Worm (Caenorhabditis elegans) whole organism, late embryonic: ENCODE results near the gene C49H3.12.

Experiments
- F13H6.1 ChIP-seq: sonication (generic microtip); optimal IDR thresholded peaks from 2 replicates; lab custom pipeline; 2016; ENCODE audit warnings: missing genetic modification characterization, missing compliant biosample characterization
- ama-1 ChIP-seq: fragments of 150-350 bp; optimal IDR thresholded peaks from 2 replicates; lab custom pipeline; 2014
- dmd-4 ChIP-seq: sonication (generic microtip); optimal IDR thresholded peaks from 2 replicates; lab custom pipeline; 2016; ENCODE audit warnings: borderline replicate concordance, missing genetic modification characterization, missing compliant biosample characterization
- elt-4 ChIP-seq: sonication (generic microtip); optimal IDR thresholded peaks from 2 replicates; lab custom pipeline; 2016; ENCODE audit warnings: missing genetic modification characterization, missing compliant biosample characterization
- ets-4 ChIP-seq: sonication (generic microtip); optimal IDR thresholded peaks from 2 replicates; lab custom pipeline; 2016; ENCODE audit warnings: missing genetic modification characterization, missing compliant biosample characterization
- fkh-10 ChIP-seq: fragments of 150-350 bp; optimal IDR thresholded peaks from 2 replicates; lab custom pipeline; 2014; ENCODE audit warnings: missing biosample characterization, missing genetic modification reagents, missing genetic modification characterization
- hlh-15 ChIP-seq: sonication (generic microtip); optimal IDR thresholded peaks from 2 replicates; lab custom pipeline; 2016; ENCODE audit warnings: missing genetic modification characterization, missing compliant biosample characterization
- lin-11 ChIP-seq: fragments of 200-800 bp; sonication (Bioruptor generic); optimal IDR thresholded peaks from 2 replicates; lab custom pipeline; 2018; ENCODE audit warnings: mild to moderate bottlenecking, missing genetic modification characterization, missing compliant biosample characterization
- madf-2 ChIP-seq: sonication (generic microtip); optimal IDR thresholded peaks from 2 replicates; lab custom pipeline; 2017; ENCODE audit warnings: missing genetic modification characterization, missing compliant biosample characterization
- nfya-1 ChIP-seq: sonication (generic microtip); optimal IDR thresholded peaks from 2 replicates; lab custom pipeline; 2017; ENCODE audit warnings: missing genetic modification characterization, mild to moderate bottlenecking, missing compliant biosample characterization, antibody characterized with exemption, moderate library complexity
- pqm-1 ChIP-seq: sonication (generic microtip); optimal IDR thresholded peaks from 2 replicates; lab custom pipeline; 2016; ENCODE audit warnings: missing genetic modification characterization, missing compliant biosample characterization
- ref-2 ChIP-seq: sonication (generic microtip); optimal IDR thresholded peaks from 2 replicates; lab custom pipeline; 2016; ENCODE audit warnings: missing genetic modification characterization, missing compliant biosample characterization
- ztf-16 ChIP-seq: sonication (generic microtip); optimal IDR thresholded peaks from 2 replicates; lab custom pipeline; 2017; ENCODE audit warnings: missing genetic modification characterization, missing compliant biosample characterization

DNA sequence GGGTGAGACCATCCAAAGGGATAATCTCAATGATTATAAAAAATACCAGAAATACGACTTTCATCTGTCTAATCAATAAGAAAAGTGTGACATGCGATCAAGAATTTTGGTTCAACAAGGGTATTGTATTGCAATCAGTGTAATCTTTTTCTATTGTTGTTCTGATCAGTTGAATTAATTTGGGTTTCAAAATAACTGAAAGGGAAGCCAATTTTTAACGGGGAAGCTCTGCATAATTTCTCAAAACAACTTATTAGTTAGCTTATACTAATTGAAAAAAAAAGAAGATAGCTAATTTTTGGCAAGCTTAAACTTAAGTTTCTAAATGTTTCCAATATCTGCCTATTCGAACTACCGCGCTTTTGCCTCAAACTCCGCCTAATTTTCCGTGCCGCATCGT, at the start of gene C49H3.12:
- TF ChIP-seq ets-4 (tag; lab: Kevin White, UChicago), result no peak
- TF ChIP-seq pqm-1 (tag; lab: Kevin White, UChicago), result no peak
- TF ChIP-seq dmd-4 (tag; lab: Kevin White, UChicago), result no peak
- no peak for TF ChIP-seq hlh-15 (tag; lab: Kevin White, UChicago)
- TF ChIP-seq ztf-16 (tag; lab: Kevin White, UChicago), result no peak
- no peak for TF ChIP-seq ref-2 (tag; lab: Kevin White, UChicago)
- TF ChIP-seq madf-2 (tag; lab: Kevin White, UChicago), result no peak
- TF ChIP-seq ama-1 (lab: Kevin White, UChicago), result no peak
- no peak for TF ChIP-seq nfya-1 (tag; lab: Kevin White, UChicago)
- TF ChIP-seq F13H6.1 (tag; lab: Kevin White, UChicago), result no peak
- TF ChIP-seq fkh-10 (GFP tag; lab: Kevin White, UChicago), result no peak
- no peak for TF ChIP-seq elt-4 (tag; lab: Kevin White, UChicago)
- TF ChIP-seq lin-11 (tag; lab: Kevin White, UChicago), result no peak
